Worm (Caenorhabditis elegans) whole organism, late embryonic: ENCODE measurements around the gene F02C12.1.
A peak's percentile ranks its signal among the peaks of the same experiment; 100 is the strongest.

ENCODE experiments used
- C08G9.2 ChIP-seq: sonication (generic microtip); optimal IDR thresholded peaks from 2 replicates; lab custom pipeline; 2016; ENCODE audit warnings: mild to moderate bottlenecking, missing genetic modification characterization, moderate library complexity, missing compliant biosample characterization
- C38D4.7 ChIP-seq: fragments of 200-800 bp; sonication (Bioruptor generic); optimal IDR thresholded peaks from 2 replicates; lab custom pipeline; 2018; ENCODE audit warnings: mild to moderate bottlenecking, missing genetic modification characterization, moderate library complexity, missing compliant biosample characterization
- K02D7.2 ChIP-seq: sonication (generic microtip); optimal IDR thresholded peaks from 2 replicates; lab custom pipeline; 2017; ENCODE audit warnings: mild to moderate bottlenecking, missing genetic modification characterization, missing compliant biosample characterization
- Y22D7AL.16 ChIP-seq: sonication (generic microtip); optimal IDR thresholded peaks from 2 replicates; lab custom pipeline; 2016; ENCODE audit warnings: missing genetic modification characterization, missing compliant biosample characterization
- ama-1 ChIP-seq: fragments of 150-350 bp; optimal IDR thresholded peaks from 2 replicates; lab custom pipeline; 2014
- ceh-14 ChIP-seq: sonication (generic microtip); optimal IDR thresholded peaks from 2 replicates; lab custom pipeline; 2016; ENCODE audit warnings: missing genotype, missing genetic modification characterization, missing compliant biosample characterization
- ceh-19 ChIP-seq: fragments of 200-800 bp; sonication (Bioruptor generic); optimal IDR thresholded peaks from 2 replicates; lab custom pipeline; 2018; ENCODE audit warnings: mild to moderate bottlenecking, missing genetic modification characterization, missing compliant biosample characterization
- ceh-2 ChIP-seq: sonication (generic microtip); optimal IDR thresholded peaks from 2 replicates; lab custom pipeline; 2016; ENCODE audit warnings: missing genotype, missing genetic modification characterization, missing compliant biosample characterization
- ceh-22 ChIP-seq: sonication (generic microtip); optimal IDR thresholded peaks from 2 replicates; lab custom pipeline; 2017; ENCODE audit warnings: missing biosample characterization, missing genetic modification characterization
- ceh-24 ChIP-seq: sonication (generic microtip); optimal IDR thresholded peaks from 2 replicates; lab custom pipeline; 2016; ENCODE audit warnings: mild to moderate bottlenecking, missing genetic modification characterization, missing compliant biosample characterization
- ceh-30 ChIP-seq: fragments of 150-350 bp; optimal IDR thresholded peaks from 2 replicates; lab custom pipeline; 2014; ENCODE audit warnings: missing biosample characterization, missing genetic modification characterization
- ceh-31 ChIP-seq: sonication (generic microtip); optimal IDR thresholded peaks from 2 replicates; lab custom pipeline; 2016; ENCODE audit warnings: missing genetic modification characterization, missing compliant biosample characterization
- ceh-9 ChIP-seq: sonication (generic microtip); optimal IDR thresholded peaks from 2 replicates; lab custom pipeline; 2016; ENCODE audit warnings: mild to moderate bottlenecking, missing genetic modification characterization, inconsistent platforms, missing compliant biosample characterization
- che-1 ChIP-seq: sonication (generic microtip); optimal IDR thresholded peaks from 2 replicates; lab custom pipeline; 2016; ENCODE audit warnings: mild to moderate bottlenecking, missing genetic modification characterization, missing compliant biosample characterization
- dve-1 ChIP-seq: sonication (generic microtip); optimal IDR thresholded peaks from 2 replicates; lab custom pipeline; 2017; ENCODE audit warnings: antibody characterized with exemption, mild to moderate bottlenecking, missing genetic modification characterization, missing compliant biosample characterization
- fkh-10 ChIP-seq: fragments of 150-350 bp; optimal IDR thresholded peaks from 2 replicates; lab custom pipeline; 2014; ENCODE audit warnings: missing biosample characterization, missing genetic modification reagents, missing genetic modification characterization
- fkh-6 ChIP-seq: sonication (generic microtip); optimal IDR thresholded peaks from 2 replicates; lab custom pipeline; 2016; ENCODE audit warnings: missing genetic modification characterization, missing compliant biosample characterization
- hlh-15 ChIP-seq: sonication (generic microtip); optimal IDR thresholded peaks from 2 replicates; lab custom pipeline; 2016; ENCODE audit warnings: missing genetic modification characterization, missing compliant biosample characterization
- hlh-8 ChIP-seq: sonication (generic microtip); optimal IDR thresholded peaks from 2 replicates; lab custom pipeline; 2016; ENCODE audit warnings: missing genotype, missing genetic modification characterization, missing compliant biosample characterization
- madf-2 ChIP-seq: sonication (generic microtip); optimal IDR thresholded peaks from 2 replicates; lab custom pipeline; 2017; ENCODE audit warnings: missing genetic modification characterization, missing compliant biosample characterization
- nfya-1 ChIP-seq: sonication (generic microtip); optimal IDR thresholded peaks from 2 replicates; lab custom pipeline; 2017; ENCODE audit warnings: missing genetic modification characterization, mild to moderate bottlenecking, missing compliant biosample characterization, antibody characterized with exemption, moderate library complexity
- nhr-11 ChIP-seq: fragments of 150-350 bp; optimal IDR thresholded peaks from 2 replicates; lab custom pipeline; 2014; ENCODE audit warnings: missing biosample characterization, missing genetic modification characterization
- nhr-232 ChIP-seq: sonication (generic microtip); optimal IDR thresholded peaks from 2 replicates; lab custom pipeline; 2016; ENCODE audit warnings: missing genetic modification characterization, missing compliant biosample characterization
- npax-4 ChIP-seq: sonication (generic microtip); optimal IDR thresholded peaks from 2 replicates; lab custom pipeline; 2016; ENCODE audit warnings: missing genetic modification characterization, missing compliant biosample characterization
- pax-1 ChIP-seq: fragments of 150-350 bp; optimal IDR thresholded peaks from 2 replicates; lab custom pipeline; 2014; ENCODE audit warnings: missing biosample characterization, missing genetic modification characterization
- pha-4 ChIP-seq: fragments of 150-350 bp; optimal IDR thresholded peaks from 2 replicates; lab custom pipeline; 2018; ENCODE audit warnings: missing biosample characterization, missing genetic modification reagents, missing genetic modification characterization
- pros-1 ChIP-seq: fragments of 150-350 bp; optimal IDR thresholded peaks from 2 replicates; lab custom pipeline; 2014; ENCODE audit warnings: missing biosample characterization, missing genetic modification reagents, missing genetic modification characterization
- rnt-1 ChIP-seq: sonication (generic microtip); optimal IDR thresholded peaks from 2 replicates; lab custom pipeline; 2016; ENCODE audit warnings: missing genetic modification characterization, missing compliant biosample characterization
- sdc-2 ChIP-seq: sonication (generic microtip); optimal IDR thresholded peaks from 2 replicates; lab custom pipeline; 2016; ENCODE audit warnings: missing genotype, missing genetic modification characterization, missing compliant biosample characterization
- sox-2 ChIP-seq: fragments of 200-800 bp; sonication (Bioruptor generic); IDR thresholded peaks from 2 replicates; pipeline ENCODE4 v1.3.6; 2022; ENCODE audit warnings: missing genetic modification reagents, missing genetic modification characterization, missing compliant biosample characterization
- sox-4 ChIP-seq: sonication (generic microtip); optimal IDR thresholded peaks from 2 replicates; lab custom pipeline; 2017; ENCODE audit warnings: mild to moderate bottlenecking, missing genetic modification characterization, inconsistent platforms, missing compliant biosample characterization
- tbx-2 ChIP-seq: sonication (generic microtip); optimal IDR thresholded peaks from 2 replicates; lab custom pipeline; 2016; ENCODE audit warnings: missing genetic modification characterization, missing compliant biosample characterization
- tbx-7 ChIP-seq: sonication (generic microtip); optimal IDR thresholded peaks from 2 replicates; lab custom pipeline; 2016; ENCODE audit warnings: missing genotype, missing genetic modification characterization, missing compliant biosample characterization
- unc-55 ChIP-seq: sonication (generic microtip); optimal IDR thresholded peaks from 2 replicates; lab custom pipeline; 2017; ENCODE audit warnings: missing biosample characterization, missing genetic modification reagents, missing genetic modification characterization
- unc-86 ChIP-seq: sonication (generic microtip); optimal IDR thresholded peaks from 2 replicates; lab custom pipeline; 2016; ENCODE audit warnings: missing genetic modification characterization, missing compliant biosample characterization
- zip-5 ChIP-seq: sonication (generic microtip); optimal IDR thresholded peaks from 2 replicates; lab custom pipeline; 2016; ENCODE audit warnings: missing genetic modification characterization, missing compliant biosample characterization

F02C12.1 gene

DNA sequence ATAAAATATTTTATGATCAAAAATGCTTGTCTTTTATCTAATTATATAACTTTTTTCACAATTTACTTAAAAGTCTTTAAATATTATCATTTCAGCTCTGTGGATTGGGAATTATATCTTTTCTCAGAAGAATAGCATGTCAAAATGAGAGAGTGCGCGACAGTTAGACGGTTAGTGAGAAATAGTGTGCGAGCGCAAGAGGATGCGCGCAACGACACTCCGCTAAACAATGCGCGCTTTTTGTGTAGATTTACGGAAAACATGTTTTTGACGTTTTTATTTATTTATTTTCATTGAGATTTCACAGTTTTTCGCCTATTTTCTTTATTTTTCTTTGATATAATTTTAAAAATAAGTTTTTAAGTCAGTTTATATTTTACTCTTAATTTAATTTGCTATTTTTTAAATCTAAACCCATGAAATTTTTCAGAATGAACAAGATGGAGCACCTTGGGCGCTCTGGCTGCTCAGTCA, 5.3 kb upstream of the F02C12.1 start, which contains the start of gene F02C12.3:
F02C12.3 (plus strand) TSS at position 424 of the 474 bp plus-strand sequence.
- TF ChIP-seq hlh-8 (tag; lab: Kevin White, UChicago) (no peak), ceh-22 (tag; lab: Kevin White, UChicago) (no peak), sox-4 (no peak), pax-1 (tag; lab: Kevin White, UChicago) (peak; percentile 60), unc-55 (GFP tag; lab: Kevin White, UChicago) (peak; percentile 35), unc-86 (no peak), K02D7.2 (tag; lab: Kevin White, UChicago) (no peak), sox-2 (no peak), C08G9.2 (tag; lab: Kevin White, UChicago) (no peak), madf-2 (tag; lab: Kevin White, UChicago) (no peak), ceh-31 (tag; lab: Kevin White, UChicago) (no peak), hlh-15 (tag; lab: Kevin White, UChicago) (no peak), tbx-2 (tag; lab: Kevin White, UChicago) (no peak), nfya-1 (tag; lab: Kevin White, UChicago) (peak; percentile 58), fkh-10 (no peak), nhr-232 (tag; lab: Kevin White, UChicago) (no peak), pros-1 (tag; lab: Kevin White, UChicago) (no peak), tbx-7 (no peak), zip-5 (tag; lab: Kevin White, UChicago) (no peak), pha-4 (tag; lab: Kevin White, UChicago) (no peak), sdc-2 (tag; lab: Kevin White, UChicago) (peak; percentile 28), dve-1 (tag; lab: Kevin White, UChicago) (peak; percentile 51), Y22D7AL.16 (tag; lab: Kevin White, UChicago) (no peak), nhr-11 (tag; lab: Kevin White, UChicago) (no peak), ceh-30 (tag; lab: Kevin White, UChicago) (no peak)
- TF ChIP-seq, all 69 proteins: peak for 5

DNA sequence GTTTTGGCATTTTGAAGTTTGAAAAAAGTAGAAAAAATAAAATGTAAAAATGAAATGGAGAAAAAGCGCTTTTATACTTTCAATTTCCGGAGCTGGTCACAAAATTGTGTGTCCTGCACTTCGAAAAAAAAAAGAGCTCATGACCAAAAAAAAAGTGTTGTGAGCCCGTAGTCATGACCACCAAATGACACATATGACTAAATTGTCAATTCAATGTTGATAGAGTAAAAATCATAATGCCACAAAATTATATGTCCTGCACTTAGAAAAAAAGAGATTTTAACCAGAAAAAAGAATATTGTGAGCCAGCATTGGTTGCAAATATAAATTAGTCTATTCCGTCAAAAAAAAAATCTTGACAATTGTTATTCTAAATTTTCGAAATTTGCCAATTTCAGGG, 2.7 kb upstream of the F02C12.1 start, which contains the start of gene F02C12.2:
F02C12.2 (minus strand) TSS at position 101 of the 400 bp plus-strand sequence.
- TF ChIP-seq ceh-14 (tag; lab: Kevin White, UChicago) (no peak), sox-2 (no peak), hlh-8 (tag; lab: Kevin White, UChicago) (no peak), ceh-9 (tag; lab: Kevin White, UChicago) (no peak), C38D4.7 (no peak), unc-86 (no peak), npax-4 (tag; lab: Kevin White, UChicago) (no peak), fkh-6 (no peak), pha-4 (tag; lab: Kevin White, UChicago) (no peak), che-1 (tag; lab: Kevin White, UChicago) (no peak), ceh-24 (tag; lab: Kevin White, UChicago) (no peak), nhr-11 (tag; lab: Kevin White, UChicago) (no peak), ama-1 (no peak), K02D7.2 (tag; lab: Kevin White, UChicago) (no peak), ceh-19 (no peak), C08G9.2 (tag; lab: Kevin White, UChicago) (no peak)

DNA sequence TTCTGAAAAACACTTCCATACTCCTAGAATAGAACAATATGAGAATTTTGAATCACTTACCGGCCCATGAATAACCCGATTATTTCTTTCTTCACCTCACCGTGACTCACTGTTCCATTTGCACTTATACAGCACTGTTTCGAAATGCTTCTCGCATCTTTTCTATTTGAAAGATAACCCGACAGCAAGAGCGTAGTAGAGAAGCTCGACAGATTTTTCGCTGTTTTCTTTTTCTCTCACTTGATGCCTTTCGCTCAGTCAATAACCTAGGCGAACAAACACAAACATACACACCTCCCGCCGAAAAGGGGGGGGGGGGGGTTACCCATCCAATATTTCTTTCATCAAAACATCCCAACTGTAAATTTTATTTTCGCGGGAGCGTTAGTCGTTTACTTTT, 572 bp upstream of the F02C12.1 start:
- TF ChIP-seq ceh-14 (tag; lab: Kevin White, UChicago) = no peak
- TF ChIP-seq pax-1 (tag; lab: Kevin White, UChicago) = peak; percentile 21
- TF ChIP-seq ceh-30 (tag; lab: Kevin White, UChicago) = no peak
- no peak for TF ChIP-seq ceh-2 (tag; lab: Kevin White, UChicago)
- TF ChIP-seq rnt-1 (tag; lab: Kevin White, UChicago) = no peak

DNA sequence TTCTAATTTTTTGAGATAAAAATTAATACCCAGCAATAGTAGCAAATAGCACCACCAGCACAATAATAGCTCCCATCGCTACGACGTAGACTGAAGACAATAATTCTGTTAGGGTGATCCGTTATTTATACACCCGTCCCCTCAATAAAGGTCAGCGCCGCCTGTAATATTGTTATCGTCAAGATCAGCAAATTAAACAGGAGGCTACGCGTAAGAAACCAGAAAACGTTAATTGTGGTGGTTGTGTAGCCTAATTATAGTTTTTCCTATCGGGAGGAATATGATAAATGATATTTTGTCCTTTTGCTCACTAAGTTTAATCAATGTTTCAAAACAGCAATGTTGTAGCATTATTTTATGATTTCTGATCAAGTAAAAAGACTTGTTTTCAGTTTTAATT, 7.7 kb downstream of the F02C12.1 start, which contains the start of the genes cyp-13B1 and C29F7.1:
cyp-13B1 (minus strand) TSS at position 101 of the 400 bp plus-strand sequence.
C29F7.1 (plus strand) TSS at position 394 of the 400 bp plus-strand sequence.
- no peak for TF ChIP-seq hlh-15 (tag; lab: Kevin White, UChicago)
- TF ChIP-seq rnt-1 (tag; lab: Kevin White, UChicago) = peak; percentile 15
